Worm (Caenorhabditis elegans): ENCODE measurements around the gene enee-1.

DNA sequence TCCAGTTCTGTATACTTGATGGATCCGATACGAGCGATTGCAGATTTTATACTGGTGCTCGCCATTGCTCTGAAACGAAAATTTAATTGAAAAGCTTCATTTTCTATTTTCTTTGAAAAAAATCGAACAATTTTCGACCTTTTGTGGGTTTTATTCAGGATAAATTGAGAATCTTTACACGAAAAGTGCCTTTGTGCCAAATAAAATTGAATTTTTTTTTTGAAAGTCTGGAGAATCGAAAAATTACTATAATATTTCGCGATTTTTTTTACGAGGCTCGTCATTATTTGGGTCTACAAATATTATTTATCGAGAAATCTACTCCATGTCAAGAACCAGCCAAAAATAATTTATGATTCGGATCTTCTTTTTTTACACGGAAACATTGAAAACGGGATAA is 17.4 kb downstream of the enee-1 start, which contains the start of gene F23F1.10:
- TF ChIP-seq lin-11 (tag; optimal IDR thresholded peaks at IDR 0.05) (no peak), ceh-14 (tag; optimal IDR thresholded peaks at IDR 0.05) (no peak), F13H6.1 (tag; optimal IDR thresholded peaks at IDR 0.05) (no peak), dve-1 (tag; optimal IDR thresholded peaks at IDR 0.05) (no peak), ama-1 (optimal IDR thresholded peaks at IDR 0.05) (no peak), ceh-19 (GFP tag; optimal IDR thresholded peaks at IDR 0.05) (no peak), pha-4 (tag; optimal IDR thresholded peaks at IDR 0.05) (no peak), pha-2 (tag; optimal IDR thresholded peaks at IDR 0.05) (no peak), unc-42 (tag; optimal IDR thresholded peaks at IDR 0.05) (no peak), ets-4 (tag; optimal IDR thresholded peaks at IDR 0.05) (no peak), nfya-1 (tag; optimal IDR thresholded peaks at IDR 0.05) (no peak), eyg-1 (tag; optimal IDR thresholded peaks at IDR 0.05) (no peak), zip-5 (tag; optimal IDR thresholded peaks at IDR 0.05) (no peak), fax-1 (tag; optimal IDR thresholded peaks at IDR 0.05) (no peak)

Measured in whole organism, late embryonic.